Worm (Caenorhabditis elegans): ENCODE results near the gene nmur-1.

nmur-1 gene

DNA sequence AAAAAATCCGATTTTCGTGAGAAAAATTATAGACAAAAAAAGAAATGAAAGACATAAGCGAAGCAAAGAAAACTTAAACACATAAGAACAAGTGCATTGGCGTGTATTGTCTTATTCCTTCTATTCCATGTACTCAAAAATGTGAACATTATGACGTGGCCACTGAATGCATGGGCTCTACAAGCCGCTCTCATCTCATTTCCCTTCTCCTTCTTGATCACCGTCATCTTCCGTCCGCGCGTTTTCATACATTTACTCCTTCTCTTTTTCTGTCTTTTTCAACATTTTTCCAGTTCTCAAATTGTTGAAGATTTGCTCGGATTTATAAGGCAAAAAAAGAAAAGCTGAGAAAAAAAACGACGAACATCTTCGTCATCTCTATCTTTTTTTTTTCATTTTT is 33.7 kb downstream of the nmur-1 start:
- TF ChIP-seq W03F9.2 (tag; optimal IDR thresholded peaks at IDR 0.05) (no peak), him-1 (tag; optimal IDR thresholded peaks at IDR 0.05) (no peak), dao-5 (tag; optimal IDR thresholded peaks at IDR 0.05) (no peak)

DNA sequence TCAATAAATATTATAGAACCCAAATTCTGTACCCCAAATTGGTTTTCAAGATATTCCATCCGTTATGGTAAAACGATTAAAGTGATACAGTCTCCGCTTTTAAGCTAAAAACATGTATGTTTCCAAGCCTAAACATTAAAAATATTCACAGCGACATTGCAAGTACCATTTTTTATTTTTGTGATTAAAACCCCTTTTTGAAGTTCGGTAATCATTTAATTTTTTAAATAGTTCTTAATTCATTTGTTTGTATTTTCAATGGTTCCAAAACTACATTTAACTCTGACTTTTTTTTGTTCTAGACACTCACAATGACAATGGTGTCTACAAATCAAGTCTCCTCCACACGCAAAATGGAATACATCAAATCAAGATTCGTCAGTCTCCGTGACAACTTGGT is 34.6 kb downstream of the nmur-1 start, which contains the start of gene T25B6.4:
Gene T25B6.4 (plus strand): TSS at position 301 of the 400 bp plus-strand sequence.
- TF ChIP-seq W03F9.2 (tag; optimal IDR thresholded peaks at IDR 0.05): no peak
- no peak for TF ChIP-seq dao-5 (tag; optimal IDR thresholded peaks at IDR 0.05)
- TF ChIP-seq him-1 (tag; optimal IDR thresholded peaks at IDR 0.05): no peak

DNA sequence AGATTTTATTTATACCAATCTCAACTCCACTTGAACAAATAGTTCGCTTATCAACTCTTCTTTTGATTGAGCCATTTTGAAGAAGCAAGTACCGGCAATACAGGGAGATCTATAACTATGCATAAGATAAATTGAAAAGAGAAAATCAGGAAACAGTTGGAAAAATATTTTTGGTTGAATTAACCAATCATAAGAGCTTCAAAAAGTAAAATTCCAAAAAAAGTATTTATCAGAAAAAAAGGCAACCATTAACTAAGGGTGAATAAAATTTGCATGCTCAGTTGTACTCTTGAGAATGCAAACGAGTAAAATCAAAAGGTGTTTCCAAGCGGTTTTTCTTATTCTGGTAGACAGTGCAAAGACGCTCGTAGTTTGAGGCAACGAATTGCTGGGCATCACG is 40.9 kb downstream of the nmur-1 start, which contains the start of gene T25B6.5:
Gene T25B6.5 (minus strand): TSS at position 101 of the 400 bp plus-strand sequence.
- TF ChIP-seq him-1 (tag; optimal IDR thresholded peaks at IDR 0.05) (no peak), dao-5 (tag; optimal IDR thresholded peaks at IDR 0.05) (no peak), W03F9.2 (tag; optimal IDR thresholded peaks at IDR 0.05) (no peak)

DNA sequence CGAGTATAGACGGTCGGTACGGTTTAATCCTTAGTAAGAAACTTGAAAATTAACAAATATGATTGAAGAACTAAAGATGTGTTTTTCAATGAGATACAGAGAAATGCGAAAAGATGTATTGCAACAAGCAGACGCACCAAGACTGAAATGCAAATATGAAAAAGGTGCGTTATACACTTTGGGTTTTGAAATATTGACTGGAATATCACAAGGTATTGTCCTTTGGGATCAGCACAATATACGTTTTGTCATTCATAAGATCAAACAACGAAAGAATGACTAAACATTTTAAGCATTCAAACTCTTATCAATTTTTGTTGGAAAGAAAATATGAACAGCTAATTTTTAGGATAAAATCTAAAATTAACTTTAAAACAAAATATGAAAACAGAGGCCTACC is 42.0 kb downstream of the nmur-1 start, which contains the start of gene T25B6.6:
Gene T25B6.6 (minus strand): TSS at position 101 of the 400 bp plus-strand sequence.
- TF ChIP-seq dao-5 (tag; optimal IDR thresholded peaks at IDR 0.05): no peak
- no peak for TF ChIP-seq him-1 (tag; optimal IDR thresholded peaks at IDR 0.05)
- no peak for TF ChIP-seq W03F9.2 (tag; optimal IDR thresholded peaks at IDR 0.05)

DNA sequence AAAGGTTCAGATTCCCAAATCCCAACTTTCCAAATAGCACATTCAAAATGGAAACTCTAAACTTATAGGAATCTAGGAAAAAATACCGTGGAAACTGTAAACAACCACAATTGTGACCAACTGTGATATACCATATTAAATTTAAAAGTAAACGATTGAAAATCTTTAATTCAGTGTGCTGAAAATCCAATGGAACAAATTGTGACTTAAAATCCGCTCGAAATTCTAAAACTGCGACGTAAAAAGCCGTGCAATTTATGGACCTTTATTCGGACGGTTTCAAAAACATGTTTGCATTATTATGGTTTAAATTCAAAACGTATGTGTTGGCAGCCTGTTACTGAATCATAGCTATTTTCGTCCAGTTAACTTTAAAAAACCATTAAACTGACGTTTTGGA is 43.0 kb downstream of the nmur-1 start:
- TF ChIP-seq him-1 (tag; optimal IDR thresholded peaks at IDR 0.05) (no peak), dao-5 (tag; optimal IDR thresholded peaks at IDR 0.05) (no peak), W03F9.2 (tag; optimal IDR thresholded peaks at IDR 0.05) (no peak)

DNA sequence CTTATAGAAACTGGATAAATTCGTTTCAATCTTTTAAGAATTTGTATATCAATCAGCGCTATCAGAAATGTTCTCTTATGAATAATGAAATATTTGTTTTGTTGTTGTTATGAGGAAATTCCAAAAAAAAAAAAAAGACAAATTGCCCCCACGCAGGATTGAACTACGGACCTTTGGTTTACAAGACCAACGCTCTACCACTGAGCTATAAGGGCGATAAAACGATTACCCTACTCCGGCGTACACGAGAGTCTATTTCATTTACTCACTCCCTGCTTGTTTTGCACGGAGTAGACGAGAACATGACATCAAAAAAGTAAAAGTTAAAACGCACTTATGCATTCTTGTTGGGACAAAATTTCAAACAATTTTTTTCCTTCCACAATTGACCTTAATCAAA is 43.5 kb downstream of the nmur-1 start:
- TF ChIP-seq W03F9.2 (tag; optimal IDR thresholded peaks at IDR 0.05) (no peak), dao-5 (tag; optimal IDR thresholded peaks at IDR 0.05) (peak; percentile 80), him-1 (tag; optimal IDR thresholded peaks at IDR 0.05) (peak; percentile 38)

DNA sequence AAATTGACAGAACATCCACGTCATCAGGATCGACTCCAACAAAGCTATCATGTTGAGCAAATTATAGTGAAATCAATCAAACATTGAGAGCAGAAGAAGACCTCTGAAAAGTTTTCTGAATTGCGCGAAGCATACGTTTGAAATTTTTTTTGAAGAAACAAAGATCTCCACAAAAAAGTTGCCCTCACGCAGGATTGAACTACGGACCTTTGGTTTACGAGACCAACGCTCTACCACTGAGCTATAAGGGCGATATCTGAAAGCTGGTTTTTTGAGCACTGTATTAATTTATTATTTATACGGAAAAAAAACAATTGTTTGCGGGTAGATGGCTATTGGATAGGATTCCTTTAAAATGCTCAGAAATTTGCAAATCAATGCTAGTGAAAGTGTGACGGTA is 44.7 kb downstream of the nmur-1 start:
- TF ChIP-seq dao-5 (tag; optimal IDR thresholded peaks at IDR 0.05) (no peak), him-1 (tag; optimal IDR thresholded peaks at IDR 0.05) (no peak), W03F9.2 (tag; optimal IDR thresholded peaks at IDR 0.05) (no peak)

DNA sequence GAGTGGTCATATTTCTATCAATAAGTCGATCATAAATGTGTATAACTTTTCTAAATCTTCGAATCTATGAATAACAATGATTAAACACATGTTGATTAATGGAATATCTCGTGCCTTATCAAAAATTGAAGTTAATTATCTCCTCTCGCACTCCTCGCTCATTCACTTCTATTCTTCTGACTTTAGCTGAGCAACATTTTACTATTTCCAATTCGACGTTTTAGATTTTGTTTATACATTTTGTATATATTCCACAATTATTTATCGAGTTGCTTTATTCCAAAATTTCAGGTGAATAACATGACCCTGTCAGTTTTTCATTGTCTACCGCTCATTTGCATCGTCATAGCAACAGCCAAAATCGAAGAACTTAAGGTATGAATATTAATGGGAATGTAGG is 46.5 kb downstream of the nmur-1 start, which contains the start of gene T25B6.3:
Gene T25B6.3 (plus strand): TSS at position 301 of the 400 bp plus-strand sequence.
- no peak for TF ChIP-seq him-1 (tag; optimal IDR thresholded peaks at IDR 0.05)
- TF ChIP-seq W03F9.2 (tag; optimal IDR thresholded peaks at IDR 0.05): no peak
- TF ChIP-seq dao-5 (tag; optimal IDR thresholded peaks at IDR 0.05): no peak

DNA sequence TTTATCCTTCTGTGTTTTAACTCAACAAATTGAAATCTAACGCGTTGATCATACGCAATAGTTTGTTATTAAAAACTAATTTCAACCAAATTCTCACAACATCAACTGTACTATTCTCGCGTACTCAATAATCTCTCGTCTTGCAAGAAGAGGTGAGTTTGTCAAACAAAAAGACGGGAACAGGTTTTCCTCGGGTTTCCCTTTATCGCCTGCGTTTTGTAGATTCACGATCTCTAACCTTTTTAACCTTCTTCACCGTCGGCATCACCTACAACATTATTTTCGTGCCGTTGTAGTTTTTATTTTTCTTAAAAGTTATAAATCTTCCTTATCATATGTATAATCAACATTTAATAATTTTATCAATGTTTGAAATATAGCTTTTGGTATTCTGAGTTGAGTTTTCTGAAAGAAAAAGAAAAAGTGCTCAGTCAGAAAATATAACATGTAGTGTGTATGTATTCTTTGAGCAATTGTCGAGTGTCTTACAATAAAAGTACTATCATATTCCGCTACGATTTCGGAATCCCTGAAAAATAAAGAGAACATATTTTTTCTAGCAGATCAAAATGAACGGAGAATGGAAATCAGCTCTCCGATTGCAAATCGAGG is 48.2 kb downstream of the nmur-1 start, which contains the start of gene snf-12:
Gene snf-12 (plus strand): TSS at position 562 of the 612 bp plus-strand sequence.
- no peak for TF ChIP-seq dao-5 (tag; optimal IDR thresholded peaks at IDR 0.05)
- no peak for TF ChIP-seq W03F9.2 (tag; optimal IDR thresholded peaks at IDR 0.05)
- no peak for TF ChIP-seq him-1 (tag; optimal IDR thresholded peaks at IDR 0.05)

DNA sequence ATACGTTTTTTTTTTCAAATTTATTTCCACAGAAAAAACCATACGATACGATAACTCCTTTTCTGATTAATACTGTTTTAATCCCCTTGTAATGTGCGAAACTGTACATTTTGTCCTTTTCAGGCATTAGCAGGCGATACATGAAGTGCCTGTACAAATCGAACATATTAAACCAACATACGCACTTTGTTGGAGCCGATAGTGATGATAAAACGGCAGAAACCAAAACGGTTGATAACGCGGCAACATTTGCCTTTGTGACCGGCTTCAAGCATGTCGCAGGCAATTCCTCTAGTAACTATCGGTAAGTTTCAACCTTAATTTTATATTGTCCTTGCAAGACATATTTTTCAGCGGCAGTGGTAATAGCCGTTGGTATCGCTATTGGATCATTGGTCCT is 53.5 kb downstream of the nmur-1 start, which contains the start of gene nep-22:
Gene nep-22 (plus strand): TSS at position 245 of the 400 bp plus-strand sequence.
- TF ChIP-seq dao-5 (tag; optimal IDR thresholded peaks at IDR 0.05) (no peak), him-1 (tag; optimal IDR thresholded peaks at IDR 0.05) (no peak), W03F9.2 (tag; optimal IDR thresholded peaks at IDR 0.05) (no peak)

Data from whole organism, L4/young adult.